Fruit fly (Drosophila melanogaster): Measurements from ENCODE around the gene CG10713.

The CG10713 gene

dm6 chr3L:13479609-13480240 lies 44.7 kb upstream of the CG10713 start (continued):
- TF ChIP-seq wor (GFP tag; IDR thresholded peaks at IDR 0.05) = no peak
- TF ChIP-seq CG12155 (GFP tag; optimal IDR thresholded peaks at IDR 0.05) = peak; percentile 37
- no peak for TF ChIP-seq CG15696 (tag; optimal IDR thresholded peaks at IDR 0.05)
- no peak for TF ChIP-seq tup (GFP tag; optimal IDR thresholded peaks at IDR 0.05)
- no peak; the same call in 1 of the 2 replicates for TF ChIP-seq ranshi (GFP tag; IDR thresholded peaks at IDR 0.05)
- TF ChIP-seq CG18262 (tag; optimal IDR thresholded peaks at IDR 0.05) = peak; percentile 39
- no peak for TF ChIP-seq Sry-δ (GFP tag; optimal IDR thresholded peaks at IDR 0.05)
- no peak for TF ChIP-seq ATbp (GFP tag; optimal IDR thresholded peaks at IDR 0.05)
- TF ChIP-seq Doc2 (GFP tag; IDR thresholded peaks at IDR 0.05) = no peak
- TF ChIP-seq Ets97D (GFP tag; optimal IDR thresholded peaks at IDR 0.05) = no peak
- no peak for TF ChIP-seq bowl (GFP tag; IDR thresholded peaks at IDR 0.05)
- no peak for TF ChIP-seq fd102C (GFP tag; optimal IDR thresholded peaks at IDR 0.05)
- TF ChIP-seq Ptx1 (GFP tag; IDR thresholded peaks at IDR 0.05) = peak; percentile 65
- no peak for TF ChIP-seq sens-2 (GFP tag; IDR thresholded peaks at IDR 0.05)
- no peak for TF ChIP-seq rib (GFP tag; IDR thresholded peaks at IDR 0.05)
- TF ChIP-seq CG17568 (GFP tag; optimal IDR thresholded peaks at IDR 0.05) = no peak
- TF ChIP-seq mam (GFP tag; optimal IDR thresholded peaks at IDR 0.05) = peak; percentile 51
- peak; percentile 33; the same call in 1 of the 2 replicates for TF ChIP-seq ato (GFP tag; IDR thresholded peaks at IDR 0.05; ENCODE audit: partially characterized antibody)
- TF ChIP-seq Sry-β (GFP tag; optimal IDR thresholded peaks at IDR 0.05) = no peak
- peak; percentile 57 for TF ChIP-seq Nf-YC (tag; optimal IDR thresholded peaks at IDR 0.05)
- peak; percentile 48 for TF ChIP-seq lilli (GFP tag; optimal IDR thresholded peaks at IDR 0.05)
- no peak for TF ChIP-seq CG1647 (GFP tag; optimal IDR thresholded peaks at IDR 0.05)
- TF ChIP-seq run (tag; optimal IDR thresholded peaks at IDR 0.05) = no peak
- peak; percentile 15 for TF ChIP-seq Camta (GFP tag; optimal IDR thresholded peaks at IDR 0.05)
- TF ChIP-seq CG6765 (GFP tag; optimal IDR thresholded peaks at IDR 0.05) = peak; percentile 55
- TF ChIP-seq CG16779 (GFP tag; IDR thresholded peaks at IDR 0.05) = no peak
- peak; percentile 31 for TF ChIP-seq CG12219 (GFP tag; optimal IDR thresholded peaks at IDR 0.05)
- peak; percentile 81 for TF ChIP-seq CG10543 (GFP tag; optimal IDR thresholded peaks at IDR 0.05)
- no peak for TF ChIP-seq NC2α (GFP tag; optimal IDR thresholded peaks at IDR 0.05)
- peak; percentile 56 for TF ChIP-seq CG14441 (GFP tag; IDR thresholded peaks at IDR 0.05)
- no peak for TF ChIP-seq prd (optimal IDR thresholded peaks at IDR 0.05)
- 0 out of 3 replicates have a peak, but pooled peaks have one; percentile 38 for TF ChIP-seq prd (GFP tag; IDR thresholded peaks at IDR 0.05)
- TF ChIP-seq Atf3 (GFP tag; optimal IDR thresholded peaks at IDR 0.05) = no peak
- TF ChIP-seq chn (GFP tag; optimal IDR thresholded peaks at IDR 0.05) = no peak
- TF ChIP-seq Mad (GFP tag; optimal IDR thresholded peaks at IDR 0.05) = no peak
- no peak for TF ChIP-seq CG1024 (GFP tag; IDR thresholded peaks at IDR 0.05)
- TF ChIP-seq Dbx (GFP tag; IDR thresholded peaks at IDR 0.05) = 0 out of 3 replicates have a peak, but pooled peaks have one; percentile 23
- TF ChIP-seq C15 (GFP tag; IDR thresholded peaks at IDR 0.05) = no peak
- peak; percentile 46 for TF ChIP-seq D19A (tag; optimal IDR thresholded peaks at IDR 0.05)
- TF ChIP-seq Xbp1 (GFP tag; optimal IDR thresholded peaks at IDR 0.05) = peak; percentile 51
- no peak for TF ChIP-seq CG1792 (GFP tag; optimal IDR thresholded peaks at IDR 0.05)
- TF ChIP-seq chinmo (GFP tag; IDR thresholded peaks at IDR 0.05; ENCODE audit: partially characterized antibody) = peak; percentile 64; the same call in 1 of the 4 replicates
- TF ChIP-seq CG3995 (GFP tag; optimal IDR thresholded peaks at IDR 0.05) = peak; percentile 0
- TF ChIP-seq kay (GFP tag; optimal IDR thresholded peaks at IDR 0.05) = peak; percentile 23
- peak; percentile 17 for TF ChIP-seq Myb (GFP tag; optimal IDR thresholded peaks at IDR 0.05)
- peak; percentile 10 for TF ChIP-seq CG11398 (GFP tag; optimal IDR thresholded peaks at IDR 0.05)
- peak; percentile 67 for TF ChIP-seq CoRest (tag; optimal IDR thresholded peaks at IDR 0.05)
- 0 out of 3 replicates have a peak, but pooled peaks have one; percentile 69 for TF ChIP-seq CG2199 (GFP tag; IDR thresholded peaks at IDR 0.05)
- no peak for TF ChIP-seq Vsx1 (GFP tag; optimal IDR thresholded peaks at IDR 0.05)
- TF ChIP-seq scrt (GFP tag; optimal IDR thresholded peaks at IDR 0.05) = peak; percentile 51
- TF ChIP-seq ERR (GFP tag; optimal IDR thresholded peaks at IDR 0.05) = no peak
